Fruit fly (Drosophila melanogaster): Measurements from ENCODE around the gene CG9399.

- TF ChIP-seq Crg-1 (GFP tag; optimal IDR thresholded peaks at IDR 0.05) = no peak
- TF ChIP-seq CG7101 (tag; optimal IDR thresholded peaks at IDR 0.05) = no peak
- TF ChIP-seq bab1 (GFP tag; optimal IDR thresholded peaks at IDR 0.05) = no peak
- TF ChIP-seq tj (GFP tag; optimal IDR thresholded peaks at IDR 0.05) = no peak
- TF ChIP-seq cic (GFP tag; optimal IDR thresholded peaks at IDR 0.05) = no peak
- no peak for TF ChIP-seq kay (GFP tag; ENCODE audit: borderline replicate concordance)
- TF ChIP-seq CG33017 (tag; optimal IDR thresholded peaks at IDR 0.05) = no peak
- TF ChIP-seq Mnt (GFP tag; optimal IDR thresholded peaks at IDR 0.05) = no peak
- no peak for TF ChIP-seq toe (GFP tag; optimal IDR thresholded peaks at IDR 0.05)
- no peak for TF ChIP-seq Clk (GFP tag; optimal IDR thresholded peaks at IDR 0.05)
- TF ChIP-seq cnc (optimal IDR thresholded peaks at IDR 0.05) = no peak
These were observed 27.1 kb downstream of the CG9399 start for dm6 chr3R:9546808-9547381.
